Worm (Caenorhabditis elegans): ENCODE measurements around the gene F42A6.5.
A peak's percentile ranks its signal among the peaks of the same experiment; 100 is the strongest.

Gene F42A6.5

ce11 chrIV:3336585-3336984 is 4.9 kb upstream of the F42A6.5 start, which contains the start of gene F42A6.6 (continued):
- TF ChIP-seq lin-40 (tag; optimal IDR thresholded peaks at IDR 0.05) = peak; percentile 4
- no peak for TF ChIP-seq madf-10 (tag; optimal IDR thresholded peaks at IDR 0.05)
- TF ChIP-seq fkh-3 (tag; optimal IDR thresholded peaks at IDR 0.05) = peak; percentile 87
- no peak for TF ChIP-seq aptf-2 (GFP tag; conservative IDR thresholded peaks at IDR 0.05)
- peak; percentile 92 for TF ChIP-seq Y79H2A.3 (GFP tag; conservative IDR thresholded peaks at IDR 0.05)
- peak; percentile 83 for TF ChIP-seq pbrm-1 (GFP tag; IDR thresholded peaks at IDR 0.05)
- TF ChIP-seq mxl-1 (tag; optimal IDR thresholded peaks at IDR 0.05) = no peak
- TF ChIP-seq him-1 (tag; optimal IDR thresholded peaks at IDR 0.05) = peak; percentile 15
- peak; percentile 11 for TF ChIP-seq ceh-27 (GFP tag; optimal IDR thresholded peaks at IDR 0.05)
- TF ChIP-seq bed-1 (GFP tag; IDR thresholded peaks at IDR 0.05) = no peak
- no peak for TF ChIP-seq unc-62 (GFP tag; optimal IDR thresholded peaks at IDR 0.05)
- peak; percentile 48 for TF ChIP-seq F23B12.7 (tag; optimal IDR thresholded peaks at IDR 0.05; ENCODE audit: insufficient read depth)
- TF ChIP-seq C17E4.6 (GFP tag; IDR thresholded peaks at IDR 0.05) = peak; percentile 88; the same call in 1 of the 2 replicates
- TF ChIP-seq T07F8.4 (tag; optimal IDR thresholded peaks at IDR 0.05) = no peak
- no peak for TF ChIP-seq bed-2 (GFP tag; IDR thresholded peaks at IDR 0.05)
- TF ChIP-seq aptf-3 (GFP tag; IDR thresholded peaks at IDR 0.05) = peak; percentile 92
- TF ChIP-seq nhr-120 (GFP tag; IDR thresholded peaks at IDR 0.05) = 0 out of 2 replicates have a peak, but pooled peaks have one; percentile 79
- TF ChIP-seq egl-44 (GFP tag; IDR thresholded peaks at IDR 0.05) = no peak
- TF ChIP-seq ztf-3 (GFP tag; optimal IDR thresholded peaks at IDR 0.05) = no peak
- TF ChIP-seq sdz-38 (tag; optimal IDR thresholded peaks at IDR 0.05) = no peak
- TF ChIP-seq B0019.2 (GFP tag; conservative IDR thresholded peaks at IDR 0.05) = no peak
- TF ChIP-seq ztf-26 (tag; optimal IDR thresholded peaks at IDR 0.05) = peak; percentile 25
- no peak for TF ChIP-seq egrh-3 (GFP tag; IDR thresholded peaks at IDR 0.05)
- TF ChIP-seq attf-3 (GFP tag; conservative IDR thresholded peaks at IDR 0.05) = peak; percentile 42; the same call in 1 of the 2 replicates
- no peak for TF ChIP-seq hlh-12 (tag; optimal IDR thresholded peaks at IDR 0.05)
- TF ChIP-seq snpc-4 (GFP tag; optimal IDR thresholded peaks at IDR 0.05) = peak; percentile 29
- TF ChIP-seq snpc-4 (tag; optimal IDR thresholded peaks at IDR 0.05) = peak in 2 of 4 experiments; percentile 55 to 68
- no peak for TF ChIP-seq Y67H2A.10 (GFP tag; conservative IDR thresholded peaks at IDR 0.05)
- peak; percentile 88 for TF ChIP-seq chd-7 (tag; optimal IDR thresholded peaks at IDR 0.05)
- peak; percentile 42 for TF ChIP-seq attf-5 (GFP tag; optimal IDR thresholded peaks at IDR 0.05)
- peak; percentile 43 for TF ChIP-seq lsl-1 (GFP tag; optimal IDR thresholded peaks at IDR 0.05)
- TF ChIP-seq egl-18 (GFP tag; IDR thresholded peaks at IDR 0.05) = 0 out of 2 replicates have a peak, but pooled peaks have one; percentile 5
- no peak for TF ChIP-seq ZK185.1 (tag; optimal IDR thresholded peaks at IDR 0.05; ENCODE audit: poor library complexity, severe bottlenecking)
- TF ChIP-seq F55B11.4 (tag; optimal IDR thresholded peaks at IDR 0.05; ENCODE audit: borderline replicate concordance, insufficient read depth) = no peak
- no peak; the same call in 1 of the 2 replicates for TF ChIP-seq nfya-2 (GFP tag; IDR thresholded peaks at IDR 0.05)
- TF ChIP-seq cebp-2 (GFP tag; IDR thresholded peaks at IDR 0.05) = peak; percentile 82
- peak; percentile 61 for TF ChIP-seq dpff-1 (tag; optimal IDR thresholded peaks at IDR 0.05)
- peak; percentile 58 for TF ChIP-seq tbp1 (GFP tag; optimal IDR thresholded peaks at IDR 0.05)
- 0 out of 2 replicates have a peak, but pooled peaks have one; percentile 16 for TF ChIP-seq C06A6.2 (GFP tag; conservative IDR thresholded peaks at IDR 0.05)
- peak; percentile 87 for TF ChIP-seq repo-1 (tag; optimal IDR thresholded peaks at IDR 0.05)
- no peak for TF ChIP-seq lag-1 (GFP tag; IDR thresholded peaks at IDR 0.05)
- TF ChIP-seq ztf-25 (GFP tag; IDR thresholded peaks at IDR 0.05) = 0 out of 2 replicates have a peak, but pooled peaks have one; percentile 53
- TF ChIP-seq hrde-1 (tag; optimal IDR thresholded peaks at IDR 0.05; ENCODE audit: borderline replicate concordance) = peak; percentile 92
- TF ChIP-seq Y56A3A.18 (GFP tag; IDR thresholded peaks at IDR 0.05) = peak; percentile 83; the same call in 1 of the 2 replicates
- peak; percentile 47; the same call in 1 of the 2 replicates for TF ChIP-seq ceh-91 (GFP tag; IDR thresholded peaks at IDR 0.05)
- peak; percentile 77 for TF ChIP-seq die-1 (tag; optimal IDR thresholded peaks at IDR 0.05)
- TF ChIP-seq Y53F4B.3 (GFP tag; IDR thresholded peaks at IDR 0.05) = no peak
- TF ChIP-seq lin-26 (GFP tag; IDR thresholded peaks at IDR 0.05) = peak; percentile 64
- peak; percentile 78 for TF ChIP-seq snpc-3.4 (tag; optimal IDR thresholded peaks at IDR 0.05)

Measured in whole organism, young adult.